Worm (Caenorhabditis elegans) whole organism, L2 larva: Measurements from ENCODE around the gene Y46G5A.38.

ENCODE experiments used
- C34F6.9 ChIP-seq: fragments of 150-350 bp; optimal IDR thresholded peaks from 2 replicates; lab custom pipeline; 2014; ENCODE audit warnings: missing biosample characterization, missing genetic modification characterization
- alr-1 ChIP-seq: fragments of 150-350 bp; optimal IDR thresholded peaks from 2 replicates; lab custom pipeline; 2014; ENCODE audit warnings: missing biosample characterization, missing genetic modification characterization
- ama-1 ChIP-seq: fragments of 150-350 bp; optimal IDR thresholded peaks from 2 replicates; lab custom pipeline; 2018; ENCODE audit warnings: inconsistent platforms
- ceh-16 ChIP-seq: fragments of 150-350 bp; optimal IDR thresholded peaks from 2 replicates; lab custom pipeline; 2014; ENCODE audit warnings: missing biosample characterization, missing genetic modification characterization
- crh-2 ChIP-seq: sonication (generic microtip); optimal IDR thresholded peaks from 2 replicates; lab custom pipeline; 2017; ENCODE audit warnings: missing biosample characterization, missing genetic modification characterization
- egl-27 ChIP-seq: sonication (generic microtip); optimal IDR thresholded peaks from 3 replicates; lab custom pipeline; 2017; ENCODE audit warnings: missing biosample characterization, missing genetic modification reagents, missing genetic modification characterization
- elt-1 ChIP-seq: fragments of 150-350 bp; optimal IDR thresholded peaks from 2 replicates; lab custom pipeline; 2014; ENCODE audit warnings: missing biosample characterization, missing genetic modification characterization
- elt-3 ChIP-seq: sonication (generic microtip); optimal IDR thresholded peaks from 2 replicates; lab custom pipeline; 2017; ENCODE audit warnings: missing biosample characterization, missing genetic modification characterization
- fos-1 ChIP-seq: fragments of 150-350 bp; optimal IDR thresholded peaks from 2 replicates; lab custom pipeline; 2014; ENCODE audit warnings: missing biosample characterization, missing genetic modification characterization
- gmeb-1 ChIP-seq: fragments of 150-350 bp; optimal IDR thresholded peaks from 2 replicates; lab custom pipeline; 2014; ENCODE audit warnings: missing biosample characterization, missing genetic modification characterization
- mab-5 ChIP-seq: fragments of 150-350 bp; optimal IDR thresholded peaks from 2 replicates; lab custom pipeline; 2014; ENCODE audit warnings: missing biosample characterization, missing genetic modification characterization
- mbf-1 ChIP-seq: sonication (generic microtip); optimal IDR thresholded peaks from 2 replicates; lab custom pipeline; 2017; ENCODE audit warnings: missing biosample characterization, missing genetic modification characterization
- nhr-129 ChIP-seq: fragments of 150-350 bp; optimal IDR thresholded peaks from 2 replicates; lab custom pipeline; 2014; ENCODE audit warnings: missing biosample characterization, missing genetic modification characterization
- nhr-23 ChIP-seq: fragments of 150-350 bp; optimal IDR thresholded peaks from 2 replicates; lab custom pipeline; 2014; ENCODE audit warnings: missing biosample characterization, missing genetic modification reagents, missing genetic modification characterization
- nhr-25 ChIP-seq: fragments of 150-350 bp; sonication (generic microtip); optimal IDR thresholded peaks from 3 replicates; lab custom pipeline; 2014; ENCODE audit warnings: missing biosample characterization, missing genetic modification characterization
- nhr-6 ChIP-seq: fragments of 150-350 bp; optimal IDR thresholded peaks from 2 replicates; lab custom pipeline; 2014; ENCODE audit warnings: missing biosample characterization, missing genetic modification characterization
- sem-4 ChIP-seq: fragments of 150-350 bp; optimal IDR thresholded peaks from 2 replicates; lab custom pipeline; 2014; ENCODE audit warnings: missing biosample characterization, missing genetic modification reagents, missing genetic modification characterization
- skn-1 ChIP-seq: sonication (generic microtip); optimal IDR thresholded peaks from 2 replicates; lab custom pipeline; 2017; ENCODE audit warnings: missing biosample characterization, missing genetic modification characterization

The Y46G5A.38 gene

DNA sequence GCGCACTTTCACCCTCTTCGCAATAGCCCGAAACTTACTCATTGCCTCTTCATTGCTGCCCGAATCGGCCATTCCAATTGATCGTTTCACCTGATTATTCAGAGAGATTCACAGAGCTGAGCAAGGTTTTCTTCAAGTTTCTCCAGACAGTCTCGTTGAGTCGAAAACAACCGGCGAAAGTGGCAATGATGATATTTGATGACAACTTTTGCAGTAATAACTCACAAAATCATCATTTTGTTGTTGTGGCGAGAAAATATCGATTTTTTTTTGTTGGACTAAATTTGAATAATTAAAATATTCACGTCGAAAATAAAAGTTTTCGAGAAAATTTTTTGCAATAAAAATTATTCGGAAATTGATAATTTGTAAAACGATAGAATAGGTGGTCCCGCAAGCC lies 38.8 kb downstream of the Y46G5A.38 start, which contains the start of gene snf-5:
snf-5 (minus strand) TSS at position 182 of the 400 bp plus-strand sequence.
- TF ChIP-seq ama-1 (lab: Kevin White, UChicago) (no peak), nhr-129 (tag; lab: Kevin White, UChicago) (no peak)
- TF ChIP-seq, all 48 proteins: peak for 0

DNA sequence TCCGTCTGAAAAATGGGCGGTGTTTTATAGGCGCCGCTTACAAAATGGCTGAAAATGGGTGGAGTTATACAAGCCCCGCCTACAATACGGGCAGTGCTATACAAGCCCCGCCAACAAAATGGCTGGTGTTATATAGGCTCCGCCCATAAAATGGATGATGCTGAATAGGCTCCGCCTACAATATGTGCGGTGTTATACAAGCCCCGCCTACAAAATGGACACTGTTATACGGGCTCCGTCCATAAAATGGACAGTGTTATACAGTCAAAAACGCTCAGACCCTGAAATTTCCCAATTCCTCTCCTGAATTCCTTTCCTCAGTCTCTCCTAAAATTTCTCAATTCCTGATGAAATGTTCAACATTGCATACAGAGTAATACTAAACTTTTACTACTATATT lies 39.2 kb downstream of the Y46G5A.38 start:
- no peak for TF ChIP-seq C34F6.9 (tag; lab: Kevin White, UChicago)
- no peak for TF ChIP-seq nhr-6
- TF ChIP-seq nhr-23 (tag; lab: Kevin White, UChicago): no peak
- TF ChIP-seq crh-2 (tag; lab: Kevin White, UChicago): no peak
- no peak for TF ChIP-seq elt-3 (tag; lab: Kevin White, UChicago)
- TF ChIP-seq mbf-1 (tag; lab: Kevin White, UChicago): no peak
- no peak for TF ChIP-seq sem-4 (tag; lab: Kevin White, UChicago)
- TF ChIP-seq elt-1 (tag; lab: Kevin White, UChicago): no peak
- no peak for TF ChIP-seq nhr-129 (tag; lab: Kevin White, UChicago)
- TF ChIP-seq nhr-25 (tag; lab: Kevin White, UChicago): no peak
- TF ChIP-seq mab-5 (tag; lab: Kevin White, UChicago): no peak
- no peak for TF ChIP-seq ceh-16 (tag; lab: Kevin White, UChicago)
- no peak for TF ChIP-seq egl-27 (tag; lab: Kevin White, UChicago)
- no peak for TF ChIP-seq fos-1 (tag; lab: Kevin White, UChicago)
- TF ChIP-seq gmeb-1: no peak
- no peak for TF ChIP-seq alr-1 (tag; lab: Kevin White, UChicago)
- TF ChIP-seq skn-1 (tag; lab: Kevin White, UChicago): no peak
